Fruit fly (Drosophila melanogaster) whole organism, embryonic: ENCODE results near the gene CG43208.

Experiments used
- Awh ChIP-seq: fragments of 200-800 bp; sonication (Bioruptor generic); IDR thresholded peaks from 2 replicates; pipeline ENCODE4, ENCODE4 v1.3.6; 2022; ENCODE audit warnings: missing biosample characterization, missing genetic modification characterization
- CG10209 ChIP-seq: fragments of 200-800 bp; sonication (Bioruptor generic); optimal IDR thresholded peaks from 3 replicates; lab custom pipeline; 2017; ENCODE audit warnings: missing biosample characterization, mild to moderate bottlenecking, missing genetic modification characterization, missing genetic modification reagents
- CG11247 ChIP-seq: fragments of 200-800 bp; sonication (Bioruptor generic); IDR thresholded peaks from 2 replicates; pipeline ENCODE4 v1.3.6; 2022; ENCODE audit warnings: missing biosample characterization, missing genetic modification characterization
- CG12299 ChIP-seq: fragments of 200-800 bp; sonication (Bioruptor generic); optimal IDR thresholded peaks from 2 replicates; lab custom pipeline; 2018; ENCODE audit warnings: missing biosample characterization, mild to moderate bottlenecking, missing genetic modification characterization
- CG13424 ChIP-seq: fragments of 200-800 bp; sonication (Bioruptor generic); optimal IDR thresholded peaks from 2 replicates; lab custom pipeline; 2019; ENCODE audit warnings: missing biosample characterization, mild to moderate bottlenecking, missing genetic modification characterization, moderate library complexity
- CG14441 ChIP-seq: fragments of 200-800 bp; sonication (Bioruptor generic); IDR thresholded peaks from 2 replicates; pipeline ENCODE4 v1.3.6; 2022; ENCODE audit warnings: missing biosample characterization, missing genetic modification characterization
- CG15073 ChIP-seq: fragments of 200-800 bp; sonication (Bioruptor generic); optimal IDR thresholded peaks from 2 replicates; lab custom pipeline; 2016; ENCODE audit warnings: missing biosample characterization, missing genetic modification characterization
- CG15479 ChIP-seq: fragments of 200-800 bp; sonication (Bioruptor generic); optimal IDR thresholded peaks from 3 replicates; lab custom pipeline; 2019; ENCODE audit warnings: missing biosample characterization, mild to moderate bottlenecking, missing genetic modification characterization, moderate library complexity
- CG17328 ChIP-seq: fragments of 200-800 bp; sonication (Bioruptor generic); IDR thresholded peaks from 2 replicates; pipeline ENCODE4 v1.3.6; 2022; ENCODE audit warnings: missing biosample characterization, missing genetic modification characterization
- CG17361 ChIP-seq: fragments of 200-800 bp; sonication (Bioruptor generic); IDR thresholded peaks from 3 replicates; pipeline ENCODE4 v1.3.6; 2022; ENCODE audit warnings: missing biosample characterization, missing genetic modification characterization
- CG18476 ChIP-seq: fragments of 200-800 bp; sonication (Bioruptor generic); optimal IDR thresholded peaks from 2 replicates; lab custom pipeline; 2016; ENCODE audit warnings: missing biosample characterization, mild to moderate bottlenecking, missing genetic modification characterization
- CG5245 ChIP-seq: fragments of 200-800 bp; sonication (Bioruptor generic); optimal IDR thresholded peaks from 3 replicates; lab custom pipeline; 2016; ENCODE audit warnings: missing biosample characterization, missing genetic modification characterization
- CG6272 ChIP-seq: fragments of 200-800 bp; sonication (Bioruptor generic); IDR thresholded peaks from 2 replicates; pipeline ENCODE4 v1.3.6; 2022; ENCODE audit warnings: missing biosample characterization, missing genetic modification characterization
- CG8388 ChIP-seq: fragments of 200-800 bp; sonication (Bioruptor generic); optimal IDR thresholded peaks from 2 replicates; lab custom pipeline; 2019; ENCODE audit warnings: missing biosample characterization, mild to moderate bottlenecking, missing genetic modification characterization, moderate library complexity
- Camta ChIP-seq: fragments of 200-800 bp; sonication (Bioruptor generic); optimal IDR thresholded peaks from 2 replicates; lab custom pipeline; 2016; ENCODE audit warnings: missing biosample characterization, missing genetic modification characterization
- Chrac-16 ChIP-seq: fragments of 200-800 bp; sonication (Bioruptor generic); optimal IDR thresholded peaks from 3 replicates; lab custom pipeline; 2016; ENCODE audit warnings: missing biosample characterization, missing genetic modification characterization
- Fer2 ChIP-seq: fragments of 200-800 bp; sonication (Bioruptor generic); optimal IDR thresholded peaks from 2 replicates; lab custom pipeline; 2018; ENCODE audit warnings: missing biosample characterization, mild to moderate bottlenecking, missing genetic modification characterization, moderate library complexity
- H2.0 ChIP-seq: fragments of 200-800 bp; sonication (Bioruptor generic); IDR thresholded peaks from 2 replicates; pipeline ENCODE4 v1.3.6; 2022; ENCODE audit warnings: missing biosample characterization, missing genetic modification characterization
- MBD-R2 ChIP-seq: fragments of 200-800 bp; sonication (Bioruptor generic); IDR thresholded peaks from 2 replicates; pipeline ENCODE4 v1.3.6; 2022; ENCODE audit warnings: missing biosample characterization, missing genetic modification characterization
- Oli ChIP-seq: fragments of 200-800 bp; sonication (Bioruptor generic); optimal IDR thresholded peaks from 2 replicates; lab custom pipeline; 2018; ENCODE audit warnings: missing biosample characterization, mild to moderate bottlenecking, missing genetic modification characterization, moderate library complexity
- Xbp1 ChIP-seq: fragments of 200-800 bp; sonication (Bioruptor generic); optimal IDR thresholded peaks from 3 replicates; lab custom pipeline; 2016; ENCODE audit warnings: missing biosample characterization, mild to moderate bottlenecking, missing genetic modification characterization
- ci ChIP-seq: fragments of 200-800 bp; sonication (Bioruptor generic); IDR thresholded peaks from 3 replicates; pipeline ENCODE4 v1.3.6; 2022; ENCODE audit warnings: missing biosample characterization, missing genetic modification characterization
- dpn ChIP-seq, 2 experiments: fragments of 200-800 bp; sonication (Bioruptor generic); optimal IDR thresholded peaks; 3 replicates each; lab custom pipeline; 2016; ENCODE audit warnings: missing biosample characterization in 2 of 2, missing genetic modification characterization in 2 of 2
- dysf ChIP-seq: fragments of 200-800 bp; sonication (Bioruptor generic); IDR thresholded peaks from 3 replicates; pipeline ENCODE4 v1.3.6; 2022; ENCODE audit warnings: missing biosample characterization, missing genetic modification characterization
- fd96Cb ChIP-seq: fragments of 200-800 bp; sonication (Bioruptor generic); optimal IDR thresholded peaks from 2 replicates; lab custom pipeline; 2018; ENCODE audit warnings: missing biosample characterization, mild to moderate bottlenecking, missing genetic modification characterization, moderate library complexity
- gem ChIP-seq: fragments of 200-800 bp; sonication (Bioruptor generic); optimal IDR thresholded peaks from 2 replicates; lab custom pipeline; 2019; ENCODE audit warnings: missing biosample characterization, mild to moderate bottlenecking, missing genetic modification characterization, moderate library complexity
- gro ChIP-seq: fragments of 200-800 bp; sonication (Bioruptor generic); optimal IDR thresholded peaks from 2 replicates; lab custom pipeline; 2016; ENCODE audit warnings: missing biosample characterization, missing genetic modification characterization
- gsb-n ChIP-seq: fragments of 200-800 bp; sonication (Bioruptor generic); optimal IDR thresholded peaks from 3 replicates; lab custom pipeline; 2018; ENCODE audit warnings: missing biosample characterization, mild to moderate bottlenecking, missing genetic modification characterization
- ham ChIP-seq: fragments of 200-800 bp; sonication (Bioruptor generic); IDR thresholded peaks from 2 replicates; pipeline ENCODE4 v1.3.6; 2022; ENCODE audit warnings: missing biosample characterization, missing genetic modification characterization
- inv ChIP-seq: fragments of 200-800 bp; sonication (Bioruptor generic); IDR thresholded peaks from 2 replicates; pipeline ENCODE4 v1.3.6; 2022; ENCODE audit warnings: missing biosample characterization, missing genetic modification characterization; ENCODE audit not compliant: partially characterized antibody
- jing ChIP-seq: fragments of 200-800 bp; sonication (Bioruptor generic); optimal IDR thresholded peaks from 2 replicates; lab custom pipeline; 2018; ENCODE audit warnings: missing biosample characterization, mild to moderate bottlenecking, missing genetic modification characterization
- ken ChIP-seq: fragments of 200-800 bp; sonication (Bioruptor generic); IDR thresholded peaks from 3 replicates; pipeline ENCODE4 v1.3.6; 2022; ENCODE audit warnings: missing biosample characterization, missing genetic modification characterization
- kni ChIP-seq: fragments of 200-800 bp; sonication (Bioruptor generic); optimal IDR thresholded peaks from 3 replicates; lab custom pipeline; 2017; ENCODE audit warnings: mild to moderate bottlenecking, missing biosample characterization, missing genetic modification reagents, missing genetic modification characterization
- knrl ChIP-seq: fragments of 200-800 bp; sonication (Bioruptor generic); IDR thresholded peaks from 3 replicates; pipeline ENCODE4 v1.3.6; 2022; ENCODE audit warnings: missing biosample characterization, missing genetic modification characterization; ENCODE audit not compliant: partially characterized antibody
- lola ChIP-seq, 3 experiments: fragments of >200 bp in 2 of 3; fragments of 200-800 bp in 1 of 3; sonication (Bioruptor generic) in 1 of 3; optimal IDR thresholded peaks; 2 replicates each; lab custom pipeline; 2017 to 2019; ENCODE audit warnings: missing biosample characterization in 3 of 3, missing genetic modification characterization in 3 of 3, mild to moderate bottlenecking in 1 of 3, moderate library complexity in 1 of 3
- luna ChIP-seq: fragments of 200-800 bp; sonication (Bioruptor generic); optimal IDR thresholded peaks from 2 replicates; lab custom pipeline; 2016; ENCODE audit warnings: missing biosample characterization, missing genetic modification characterization
- nerfin-1 ChIP-seq: fragments of 200-800 bp; sonication (Bioruptor generic); optimal IDR thresholded peaks from 3 replicates; lab custom pipeline; 2019; ENCODE audit warnings: missing biosample characterization, mild to moderate bottlenecking, missing genetic modification characterization, moderate library complexity
- nmo ChIP-seq: fragments of 200-800 bp; sonication (Bioruptor generic); optimal IDR thresholded peaks from 2 replicates; lab custom pipeline; 2018; ENCODE audit warnings: missing biosample characterization, mild to moderate bottlenecking, missing genetic modification characterization, moderate library complexity
- odd ChIP-seq: fragments of 200-800 bp; sonication (Bioruptor generic); optimal IDR thresholded peaks from 2 replicates; lab custom pipeline; 2017; ENCODE audit warnings: missing biosample characterization, mild to moderate bottlenecking, missing genetic modification characterization
- pzg ChIP-seq: fragments of 200-800 bp; sonication (Bioruptor generic); optimal IDR thresholded peaks from 3 replicates; lab custom pipeline; 2018; ENCODE audit warnings: missing biosample characterization, mild to moderate bottlenecking, missing genetic modification characterization, moderate library complexity
- row ChIP-seq: fragments of 200-800 bp; sonication (Bioruptor generic); IDR thresholded peaks from 3 replicates; pipeline ENCODE4 v1.3.6; 2022; ENCODE audit warnings: missing biosample characterization, missing genetic modification characterization
- sens ChIP-seq: fragments of 200-800 bp; sonication (Bioruptor generic); peaks from one replicate; lab custom pipeline; 2016; ENCODE audit warnings: missing biosample characterization, missing genetic modification characterization
- sisA ChIP-seq: fragments of 200-800 bp; sonication (Bioruptor generic); IDR thresholded peaks from 2 replicates; pipeline ENCODE4 v1.3.6; 2022; ENCODE audit warnings: missing biosample characterization, missing genetic modification characterization
- ssp ChIP-seq: fragments of 200-800 bp; sonication (Bioruptor generic); IDR thresholded peaks from 2 replicates; pipeline ENCODE4 v1.3.6; 2022; ENCODE audit warnings: missing biosample characterization, missing genetic modification characterization
- tll ChIP-seq, 2 experiments: fragments of 200-800 bp in 1 of 2; fragments of >200 bp in 1 of 2; sonication (Bioruptor generic) in 1 of 2; optimal IDR thresholded peaks; 2 replicates each; lab custom pipeline; 2017 to 2019; ENCODE audit warnings: missing biosample characterization in 2 of 2, missing genetic modification characterization in 2 of 2, mild to moderate bottlenecking in 1 of 2, moderate library complexity in 1 of 2
- unpg ChIP-seq: fragments of 200-800 bp; sonication (Bioruptor generic); optimal IDR thresholded peaks from 3 replicates; lab custom pipeline; 2018; ENCODE audit warnings: missing biosample characterization, mild to moderate bottlenecking, missing genetic modification characterization, moderate library complexity
- vvl ChIP-seq: fragments of 200-800 bp; sonication (Bioruptor generic); IDR thresholded peaks from 2 replicates; pipeline ENCODE4 v1.3.6; 2022; ENCODE audit warnings: missing biosample characterization, missing genetic modification characterization
- wor ChIP-seq: fragments of 200-800 bp; sonication (Bioruptor generic); IDR thresholded peaks from 2 replicates; pipeline ENCODE4 v1.3.6; 2022; ENCODE audit warnings: missing biosample characterization, missing genetic modification characterization
- zf30C ChIP-seq: fragments of 200-800 bp; sonication (Bioruptor generic); optimal IDR thresholded peaks from 3 replicates; lab custom pipeline; 2018; ENCODE audit warnings: missing biosample characterization, mild to moderate bottlenecking, missing genetic modification characterization
- zfh1 ChIP-seq: fragments of 200-800 bp; sonication (Bioruptor generic); IDR thresholded peaks from 3 replicates; pipeline ENCODE4 v1.3.6; 2022; ENCODE audit warnings: missing biosample characterization, missing genetic modification characterization

The CG43208 gene

dm6 chr3R:13288763-13289312 lies 14.4 kb upstream of the CG43208 start, which contains the start of gene apn (continued):
- TF ChIP-seq dpn (GFP tag; optimal IDR thresholded peaks at IDR 0.05; lab: Kevin White, UChicago) (peak in 1 of 2 experiments; percentile 37), CG11247 (GFP tag; lab: Robert Waterston, UW) (no peak), sens (GFP tag; lab: Kevin White, UChicago) (peak; percentile 83), inv (no peak), nerfin-1 (no peak), CG14441 (GFP tag; lab: Robert Waterston, UW) (peak; percentile 36; the same call in 1 of the 2 replicates), unpg (GFP tag; lab: Kevin White, UChicago) (peak; percentile 25), zf30C (GFP tag; lab: Kevin White, UChicago) (no peak), fd96Cb (peak; percentile 1), CG12299 (tag; lab: Kevin White, UChicago) (no peak), gem (tag; lab: Kevin White, UChicago) (no peak), CG5245 (GFP tag; lab: Kevin White, UChicago) (no peak), tll (GFP tag; optimal IDR thresholded peaks at IDR 0.05; lab: Kevin White, UChicago) (no peak), wor (GFP tag; lab: Robert Waterston, UW) (0 out of 2 replicates have a peak, but pooled peaks have one; percentile 23), CG17328 (GFP tag; lab: Robert Waterston, UW) (peak; percentile 65; the same call in 1 of the 2 replicates), kni (peak; percentile 66), CG6272 (GFP tag; lab: Robert Waterston, UW) (no peak), CG10209 (peak; percentile 11), CG8388 (GFP tag; lab: Kevin White, UChicago) (peak; percentile 37), knrl (GFP tag; lab: Robert Waterston, UW) (no peak), Awh (GFP tag; lab: Robert Waterston, UW) (no peak), Fer2 (tag; lab: Kevin White, UChicago) (no peak), ci (GFP tag; lab: Robert Waterston, UW) (peak; percentile 50; the same call in 2 of the 3 replicates), CG15073 (GFP tag; lab: Kevin White, UChicago) (no peak), H2.0 (0 out of 2 replicates have a peak, but pooled peaks have one; percentile 7), gsb-n (no peak), nmo (GFP tag; lab: Kevin White, UChicago) (peak; percentile 4), ssp (no peak), vvl (GFP tag; lab: Robert Waterston, UW) (peak; percentile 58), pzg (GFP tag; lab: Kevin White, UChicago) (no peak), CG18476 (GFP tag; lab: Kevin White, UChicago) (no peak), ham (GFP tag; lab: Robert Waterston, UW) (no peak), odd (GFP tag; lab: Kevin White, UChicago) (no peak), lola (GFP tag; optimal IDR thresholded peaks at IDR 0.05; lab: Kevin White, UChicago) (no peak), sisA (GFP tag; lab: Robert Waterston, UW) (peak; percentile 37; the same call in 1 of the 2 replicates), Chrac-16 (no peak), Xbp1 (GFP tag; lab: Kevin White, UChicago) (peak; percentile 4), row (GFP tag; lab: Robert Waterston, UW) (peak; percentile 36; the same call in 1 of the 3 replicates), MBD-R2 (no peak), zfh1 (peak; percentile 30; the same call in 1 of the 3 replicates), ken (GFP tag; lab: Robert Waterston, UW) (0 out of 3 replicates have a peak, but pooled peaks have one; percentile 19), CG17361 (GFP tag; lab: Robert Waterston, UW) (no peak), Camta (GFP tag; lab: Kevin White, UChicago) (no peak), CG13424 (tag; lab: Kevin White, UChicago) (no peak), jing (no peak), Oli (peak; percentile 42), dysf (0 out of 3 replicates have a peak, but pooled peaks have one; percentile 41), luna (GFP tag; lab: Kevin White, UChicago) (no peak), gro (no peak), CG15479 (GFP tag; lab: Kevin White, UChicago) (no peak)
